Fruit fly (Drosophila melanogaster) whole organism, wandering third instar larva: ENCODE measurements around the gene AP-1-2beta.

Source experiments
- fru ChIP-seq: fragments of 200-800 bp; sonication (Bioruptor generic); optimal IDR thresholded peaks from 3 replicates; lab custom pipeline; 2016; ENCODE audit warnings: missing biosample characterization, mild to moderate bottlenecking, missing genetic modification characterization
- pan ChIP-seq: fragments of >200 bp; optimal IDR thresholded peaks from 2 replicates; lab custom pipeline; 2017

- TF ChIP-seq pan (lab: Kevin White, UChicago) (no peak), fru (GFP tag; lab: Kevin White, UChicago) (peak; percentile 8)
Observed at dm6 chrX:19694792-19695558, 35.8 kb upstream of the AP-1-2beta start, which contains the start of gene CG14229.
